Worm (Caenorhabditis elegans): ENCODE measurements around the gene ddn-2.

DNA sequence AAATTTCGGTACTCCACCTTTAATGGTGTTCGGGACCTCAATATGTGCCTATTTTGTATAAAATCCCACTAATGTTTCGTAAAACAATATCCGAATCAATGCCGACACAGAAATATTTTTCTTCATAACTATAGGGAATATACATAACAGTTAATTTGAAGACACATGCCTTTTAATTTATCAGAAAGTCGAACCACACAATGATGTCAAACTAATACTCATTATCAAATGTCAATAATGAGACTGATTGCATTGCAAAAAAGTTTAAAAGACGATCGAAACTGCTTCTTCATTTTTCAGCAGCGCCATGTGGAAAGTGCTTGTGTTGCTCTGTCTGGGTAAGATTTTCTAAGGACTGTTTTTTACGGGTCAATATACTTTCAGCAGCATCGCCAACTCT, 7.9 kb upstream of the ddn-2 start, which contains the start of gene clec-65:
- TF ChIP-seq nhr-11 (tag; optimal IDR thresholded peaks at IDR 0.05), result no peak
- TF ChIP-seq lin-39 (tag; optimal IDR thresholded peaks at IDR 0.05), result no peak
- peak; percentile 39 for TF ChIP-seq nhr-28 (tag; optimal IDR thresholded peaks at IDR 0.05)
- no peak for TF ChIP-seq ceh-44 (GFP tag; IDR thresholded peaks at IDR 0.05)
- TF ChIP-seq unc-39 (tag; optimal IDR thresholded peaks at IDR 0.05), result no peak
- TF ChIP-seq daf-16 (GFP tag; optimal IDR thresholded peaks at IDR 0.05), result no peak
- no peak for TF ChIP-seq daf-16 (tag; optimal IDR thresholded peaks at IDR 0.05)
- no peak for TF ChIP-seq lir-3 (tag; optimal IDR thresholded peaks at IDR 0.05)
- no peak for TF ChIP-seq F37D6.2 (tag; optimal IDR thresholded peaks at IDR 0.05)
- no peak for TF ChIP-seq zfp-3 (GFP tag; conservative IDR thresholded peaks at IDR 0.05)
- TF ChIP-seq set-16 (GFP tag; IDR thresholded peaks at IDR 0.05), result no peak
- TF ChIP-seq dpl-1 (GFP tag; optimal IDR thresholded peaks at IDR 0.05), result no peak

Data from whole organism, L4 larva.